Fruit fly (Drosophila melanogaster) whole organism, embryonic: ENCODE data around the gene mop.
A peak's percentile ranks its signal among the peaks of the same experiment; 100 is the strongest.

Source experiments
- Antp ChIP-seq: fragments of 200-800 bp; sonication (Bioruptor generic); optimal IDR thresholded peaks from 3 replicates; lab custom pipeline; 2016; ENCODE audit warnings: missing biosample characterization, missing genetic modification characterization
- BtbVII ChIP-seq: fragments of 200-800 bp; sonication (Bioruptor generic); optimal IDR thresholded peaks from 3 replicates; lab custom pipeline; 2017; ENCODE audit warnings: missing biosample characterization, mild to moderate bottlenecking, missing genetic modification characterization
- CG10565 ChIP-seq: fragments of 200-800 bp; sonication (Bioruptor generic); optimal IDR thresholded peaks from 3 replicates; lab custom pipeline; 2016; ENCODE audit warnings: missing biosample characterization, mild to moderate bottlenecking, missing genetic modification characterization
- CG10979 ChIP-seq: fragments of 200-800 bp; sonication (Bioruptor generic); optimal IDR thresholded peaks from 2 replicates; lab custom pipeline; 2018; ENCODE audit warnings: missing biosample characterization, mild to moderate bottlenecking, missing genetic modification characterization, moderate library complexity
- CG11247 ChIP-seq: fragments of 200-800 bp; sonication (Bioruptor generic); IDR thresholded peaks from 2 replicates; pipeline ENCODE4 v1.3.6; 2022; ENCODE audit warnings: missing biosample characterization, missing genetic modification characterization
- CG11696 ChIP-seq: fragments of 200-800 bp; sonication (Bioruptor generic); IDR thresholded peaks from 2 replicates; pipeline ENCODE4 v1.3.6; 2022; ENCODE audit warnings: missing biosample characterization, missing genetic modification characterization
- CG12744 ChIP-seq: fragments of 200-800 bp; sonication (Bioruptor generic); optimal IDR thresholded peaks from 2 replicates; lab custom pipeline; 2016; ENCODE audit warnings: missing biosample characterization, missing genetic modification characterization
- CG13296 ChIP-seq: fragments of 200-800 bp; sonication (Bioruptor generic); optimal IDR thresholded peaks from 3 replicates; lab custom pipeline; 2018; ENCODE audit warnings: missing biosample characterization, mild to moderate bottlenecking, missing genetic modification characterization
- CG13424 ChIP-seq: fragments of 200-800 bp; sonication (Bioruptor generic); optimal IDR thresholded peaks from 2 replicates; lab custom pipeline; 2019; ENCODE audit warnings: missing biosample characterization, mild to moderate bottlenecking, missing genetic modification characterization, moderate library complexity
- CG14860 ChIP-seq: fragments of 200-800 bp; sonication (Bioruptor generic); IDR thresholded peaks from 3 replicates; pipeline ENCODE4 v1.3.6; 2022; ENCODE audit warnings: missing biosample characterization, missing genetic modification characterization; ENCODE audit not compliant: partially characterized antibody
- CG15601 ChIP-seq: fragments of 200-800 bp; sonication (Bioruptor generic); optimal IDR thresholded peaks from 3 replicates; lab custom pipeline; 2019; ENCODE audit warnings: missing biosample characterization, mild to moderate bottlenecking, missing genetic modification characterization, moderate library complexity
- CG18619 ChIP-seq: fragments of 200-800 bp; sonication (Bioruptor generic); optimal IDR thresholded peaks from 3 replicates; lab custom pipeline; 2017; ENCODE audit warnings: missing biosample characterization, mild to moderate bottlenecking, missing genetic modification characterization
- CG3281 ChIP-seq: fragments of 200-800 bp; sonication (Bioruptor generic); optimal IDR thresholded peaks from 3 replicates; lab custom pipeline; 2017; ENCODE audit warnings: missing biosample characterization, mild to moderate bottlenecking, missing genetic modification characterization
- CG3726 ChIP-seq: fragments of 200-800 bp; sonication (Bioruptor generic); IDR thresholded peaks from 3 replicates; pipeline ENCODE4, ENCODE4 v1.3.6; 2022; ENCODE audit warnings: missing biosample characterization, missing genetic modification characterization
- CG4820 ChIP-seq: fragments of 200-800 bp; sonication (Bioruptor generic); optimal IDR thresholded peaks from 3 replicates; lab custom pipeline; 2016; ENCODE audit warnings: missing biosample characterization, missing genetic modification characterization
- CG6175 ChIP-seq: fragments of 200-800 bp; sonication (Bioruptor generic); IDR thresholded peaks from 3 replicates; pipeline ENCODE4 v1.3.6; 2022; ENCODE audit warnings: missing biosample characterization, missing genetic modification characterization
- CG7786 ChIP-seq: fragments of 200-800 bp; sonication (Bioruptor generic); optimal IDR thresholded peaks from 2 replicates; lab custom pipeline; 2016; ENCODE audit warnings: missing biosample characterization, missing genetic modification characterization
- CG7839 ChIP-seq: fragments of 200-800 bp; sonication (Bioruptor generic); optimal IDR thresholded peaks from 3 replicates; lab custom pipeline; 2018; ENCODE audit warnings: missing biosample characterization, mild to moderate bottlenecking, missing genetic modification characterization, moderate library complexity
- CTCF ChIP-seq: fragments of 200-800 bp; sonication (Bioruptor generic); optimal IDR thresholded peaks from 2 replicates; lab custom pipeline; 2017; ENCODE audit warnings: missing biosample characterization, mild to moderate bottlenecking, missing genetic modification characterization, moderate library complexity
- Chrac-16 ChIP-seq: fragments of 200-800 bp; sonication (Bioruptor generic); optimal IDR thresholded peaks from 3 replicates; lab custom pipeline; 2016; ENCODE audit warnings: missing biosample characterization, missing genetic modification characterization
- CrebB ChIP-seq: fragments of 200-800 bp; sonication (Bioruptor generic); optimal IDR thresholded peaks from 3 replicates; lab custom pipeline; 2018; ENCODE audit warnings: missing biosample characterization, mild to moderate bottlenecking, missing genetic modification characterization
- Dp ChIP-seq: fragments of 200-800 bp; sonication (Bioruptor generic); optimal IDR thresholded peaks from 2 replicates; lab custom pipeline; 2018; ENCODE audit warnings: missing biosample characterization, mild to moderate bottlenecking, missing genetic modification characterization, moderate library complexity
- Hey ChIP-seq: fragments of 200-800 bp; sonication (Bioruptor generic); optimal IDR thresholded peaks from 3 replicates; lab custom pipeline; 2018; ENCODE audit warnings: missing biosample characterization, mild to moderate bottlenecking, missing genetic modification characterization
- Hsf ChIP-seq: fragments of 200-800 bp; sonication (Bioruptor generic); optimal IDR thresholded peaks from 3 replicates; lab custom pipeline; 2016; ENCODE audit warnings: missing biosample characterization, missing genetic modification characterization
- Mes4 ChIP-seq: fragments of 200-800 bp; sonication (Bioruptor generic); optimal IDR thresholded peaks from 2 replicates; lab custom pipeline; 2016; ENCODE audit warnings: missing biosample characterization, missing genetic modification characterization
- Rx ChIP-seq: fragments of 200-800 bp; sonication (Bioruptor generic); IDR thresholded peaks from 2 replicates; pipeline ENCODE4 v1.3.6; 2022; ENCODE audit warnings: missing biosample characterization, missing genetic modification characterization
- Side ChIP-seq: fragments of 200-800 bp; sonication (Bioruptor generic); optimal IDR thresholded peaks from 2 replicates; lab custom pipeline; 2016; ENCODE audit warnings: missing biosample characterization, missing genetic modification characterization
- Sin3A ChIP-seq: fragments of >200 bp; optimal IDR thresholded peaks from 2 replicates; lab custom pipeline; 2018
- Sox102F ChIP-seq: fragments of 200-800 bp; sonication (Bioruptor generic); optimal IDR thresholded peaks from 2 replicates; lab custom pipeline; 2018; ENCODE audit warnings: missing biosample characterization, mild to moderate bottlenecking, missing genetic modification characterization, moderate library complexity
- Stat92E ChIP-seq, 3 experiments: fragments of >200 bp in 2 of 3; fragments of 200-800 bp in 1 of 3; sonication (Bioruptor generic) in 1 of 3; optimal IDR thresholded peaks; 2 replicates each; lab custom pipeline; 2017 to 2019; ENCODE audit warnings: missing biosample characterization in 3 of 3, missing genetic modification characterization in 3 of 3, mild to moderate bottlenecking in 1 of 3, moderate library complexity in 1 of 3
- Xbp1 ChIP-seq: fragments of 200-800 bp; sonication (Bioruptor generic); optimal IDR thresholded peaks from 3 replicates; lab custom pipeline; 2016; ENCODE audit warnings: missing biosample characterization, mild to moderate bottlenecking, missing genetic modification characterization
- amos ChIP-seq: fragments of 200-800 bp; sonication (Bioruptor generic); IDR thresholded peaks from 2 replicates; pipeline ENCODE4 v1.3.6; 2022; ENCODE audit warnings: missing biosample characterization, missing genetic modification characterization; ENCODE audit not compliant: partially characterized antibody
- disco-r ChIP-seq: fragments of 200-800 bp; sonication (Bioruptor generic); optimal IDR thresholded peaks from 2 replicates; lab custom pipeline; 2016; ENCODE audit warnings: missing biosample characterization, missing genetic modification characterization
- dmrt99B ChIP-seq: fragments of 200-800 bp; sonication (Bioruptor generic); optimal IDR thresholded peaks from 2 replicates; lab custom pipeline; 2018; ENCODE audit warnings: missing biosample characterization, mild to moderate bottlenecking, missing genetic modification characterization, moderate library complexity
- dysf ChIP-seq: fragments of 200-800 bp; sonication (Bioruptor generic); IDR thresholded peaks from 3 replicates; pipeline ENCODE4 v1.3.6; 2022; ENCODE audit warnings: missing biosample characterization, missing genetic modification characterization
- eyg ChIP-seq: fragments of 200-800 bp; sonication (Bioruptor generic); optimal IDR thresholded peaks from 3 replicates; lab custom pipeline; 2016; ENCODE audit warnings: missing biosample characterization, missing genetic modification characterization
- fd96Cb ChIP-seq: fragments of 200-800 bp; sonication (Bioruptor generic); optimal IDR thresholded peaks from 2 replicates; lab custom pipeline; 2018; ENCODE audit warnings: missing biosample characterization, mild to moderate bottlenecking, missing genetic modification characterization, moderate library complexity
- gcm2 ChIP-seq: fragments of 200-800 bp; sonication (Bioruptor generic); optimal IDR thresholded peaks from 2 replicates; lab custom pipeline; 2016; ENCODE audit warnings: missing biosample characterization, missing genetic modification characterization
- gsb ChIP-seq: fragments of 200-800 bp; sonication (Bioruptor generic); IDR thresholded peaks from 2 replicates; pipeline ENCODE4 v1.3.6; 2022; ENCODE audit warnings: missing biosample characterization, missing genetic modification characterization
- her ChIP-seq: fragments of 200-800 bp; sonication (Bioruptor generic); optimal IDR thresholded peaks from 2 replicates; lab custom pipeline; 2016; ENCODE audit warnings: missing biosample characterization, missing genetic modification characterization
- insv ChIP-seq, 2 experiments: fragments of 200-800 bp; sonication (Bioruptor generic); optimal IDR thresholded peaks; 3 replicates each; lab custom pipeline; 2016 to 2018; ENCODE audit warnings: missing biosample characterization in 2 of 2, missing genetic modification characterization in 2 of 2
- lmd ChIP-seq: fragments of 200-800 bp; sonication (Bioruptor generic); IDR thresholded peaks from 2 replicates; pipeline ENCODE4 v1.3.6; 2022; ENCODE audit warnings: missing biosample characterization, missing genetic modification characterization
- mld ChIP-seq: fragments of 200-800 bp; sonication (Bioruptor generic); IDR thresholded peaks from 3 replicates; pipeline ENCODE4 v1.3.6; 2022; ENCODE audit warnings: missing biosample characterization, missing genetic modification characterization; ENCODE audit not compliant: partially characterized antibody
- onecut ChIP-seq: fragments of 200-800 bp; sonication (Bioruptor generic); IDR thresholded peaks from 2 replicates; pipeline ENCODE4 v1.3.6; 2022; ENCODE audit warnings: missing biosample characterization, missing genetic modification characterization
- sc ChIP-seq, 3 experiments: fragments of >200 bp in 2 of 3; fragments of 200-800 bp in 1 of 3; sonication (Bioruptor generic) in 1 of 3; optimal IDR thresholded peaks; 2 replicates in 2 of 3; 3 replicates in 1 of 3; lab custom pipeline; 2017; ENCODE audit warnings: mild to moderate bottlenecking in 1 of 3, missing biosample characterization in 1 of 3, missing genetic modification characterization in 1 of 3, missing genetic modification reagents in 1 of 3
- schlank ChIP-seq: fragments of 200-800 bp; sonication (Bioruptor generic); optimal IDR thresholded peaks from 2 replicates; lab custom pipeline; 2018; ENCODE audit warnings: missing biosample characterization, mild to moderate bottlenecking, missing genetic modification characterization
- sens ChIP-seq: fragments of 200-800 bp; sonication (Bioruptor generic); peaks from one replicate; lab custom pipeline; 2016; ENCODE audit warnings: missing biosample characterization, missing genetic modification characterization
- slou ChIP-seq: fragments of 200-800 bp; sonication (Bioruptor generic); optimal IDR thresholded peaks from 3 replicates; lab custom pipeline; 2016; ENCODE audit warnings: missing biosample characterization, missing genetic modification characterization
- so ChIP-seq: fragments of 200-800 bp; sonication (Bioruptor generic); IDR thresholded peaks from 3 replicates; pipeline ENCODE4 v1.3.6; 2022; ENCODE audit warnings: missing biosample characterization, missing genetic modification characterization
- trh ChIP-seq: fragments of 200-800 bp; sonication (Bioruptor generic); optimal IDR thresholded peaks from 2 replicates; lab custom pipeline; 2016; ENCODE audit warnings: missing biosample characterization, missing genetic modification characterization
- vvl ChIP-seq: fragments of 200-800 bp; sonication (Bioruptor generic); IDR thresholded peaks from 2 replicates; pipeline ENCODE4 v1.3.6; 2022; ENCODE audit warnings: missing biosample characterization, missing genetic modification characterization

mop gene

DNA sequence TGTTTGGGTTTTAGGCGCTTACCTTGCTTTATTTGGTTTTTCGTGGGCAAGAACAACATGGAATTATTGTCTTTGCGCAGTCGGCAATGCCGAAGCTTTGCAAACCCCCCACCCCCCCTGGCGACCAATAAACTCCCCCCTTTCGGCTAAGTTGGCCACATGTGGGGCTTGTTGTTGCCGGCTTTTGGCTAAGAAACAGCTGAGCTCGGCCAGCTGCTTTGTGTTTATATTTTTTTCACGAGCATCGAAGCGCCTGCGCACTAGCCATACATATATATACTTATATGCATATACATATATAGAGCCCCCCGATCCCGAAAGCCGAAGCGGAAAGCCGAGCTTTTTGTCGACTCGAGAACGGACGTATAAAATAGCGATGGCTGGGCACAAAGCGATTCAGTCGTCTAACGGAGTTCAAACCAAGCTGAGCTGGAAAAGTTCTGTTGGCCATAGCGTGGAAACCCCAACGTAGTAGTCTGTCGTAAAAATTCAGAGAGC, 28.8 kb upstream of the mop start, which contains the start of gene CG17839 (continued):
- TF ChIP-seq schlank (tag; lab: Kevin White, UChicago): no peak
- TF ChIP-seq her: no peak
- peak; percentile 67 for TF ChIP-seq sens
- TF ChIP-seq CG14860 (GFP tag; lab: Robert Waterston, UW): 0 out of 3 replicates have a peak, but pooled peaks have one; percentile 34
- TF ChIP-seq Mes4 (GFP tag; lab: Kevin White, UChicago): no peak
- no peak for TF ChIP-seq trh (GFP tag; lab: Kevin White, UChicago)
- TF ChIP-seq so (GFP tag; lab: Robert Waterston, UW): peak; percentile 32; the same call in 1 of the 3 replicates
- TF ChIP-seq gsb (GFP tag; lab: Robert Waterston, UW): no peak
- TF ChIP-seq Antp (GFP tag; lab: Kevin White, UChicago): no peak
- peak; percentile 62; the same call in 2 of the 3 replicates for TF ChIP-seq CG6175
- no peak for TF ChIP-seq mld (GFP tag; lab: Robert Waterston, UW)
- TF ChIP-seq BtbVII (GFP tag; lab: Kevin White, UChicago): peak; percentile 21
- TF ChIP-seq CG3281 (GFP tag; lab: Kevin White, UChicago): peak; percentile 51
- TF ChIP-seq fd96Cb (tag; lab: Kevin White, UChicago): no peak
- TF ChIP-seq insv (GFP tag; optimal IDR thresholded peaks at IDR 0.05; lab: Kevin White, UChicago): no peak
- no peak for TF ChIP-seq CG4820
- TF ChIP-seq CG13424 (tag; lab: Kevin White, UChicago): no peak
- no peak for TF ChIP-seq CG7786
- TF ChIP-seq CG15601: no peak
- TF ChIP-seq slou (GFP tag; lab: Kevin White, UChicago): no peak
- TF ChIP-seq Hsf: no peak
- TF ChIP-seq CG11247 (GFP tag; lab: Robert Waterston, UW): no peak
- TF ChIP-seq sc (optimal IDR thresholded peaks at IDR 0.05; lab: Kevin White, UChicago): no peak
- TF ChIP-seq sc (GFP tag; optimal IDR thresholded peaks at IDR 0.05; lab: Kevin White, UChicago): no peak
- TF ChIP-seq Xbp1: no peak
- peak; percentile 6 for TF ChIP-seq CrebB (tag; lab: Kevin White, UChicago)
- TF ChIP-seq CG3726 (GFP tag; lab: Robert Waterston, UW): no peak
- TF ChIP-seq amos (GFP tag; lab: Robert Waterston, UW): no peak; the same call in 1 of the 2 replicates
- TF ChIP-seq CG12744 (GFP tag; lab: Kevin White, UChicago): no peak
- no peak for TF ChIP-seq disco-r (GFP tag; lab: Kevin White, UChicago)
- TF ChIP-seq CG13296 (GFP tag; lab: Kevin White, UChicago): peak; percentile 48
- no peak for TF ChIP-seq Side (GFP tag; lab: Kevin White, UChicago)
- TF ChIP-seq CG10565 (GFP tag; lab: Kevin White, UChicago): no peak
- no peak for TF ChIP-seq CG18619 (GFP tag; lab: Kevin White, UChicago)
- no peak for TF ChIP-seq lmd (GFP tag; lab: Robert Waterston, UW)
- no peak for TF ChIP-seq gcm2 (GFP tag; lab: Kevin White, UChicago)
- peak; percentile 26; the same call in 1 of the 2 replicates for TF ChIP-seq onecut (GFP tag; lab: Robert Waterston, UW)
- no peak for TF ChIP-seq CG7839 (tag; lab: Kevin White, UChicago)
- TF ChIP-seq dysf: no peak
- no peak for TF ChIP-seq Hey
- no peak for TF ChIP-seq Sin3A (lab: Kevin White, UChicago)
- no peak for TF ChIP-seq CG10979 (tag; lab: Kevin White, UChicago)
- no peak for TF ChIP-seq Sox102F (GFP tag; lab: Kevin White, UChicago)
- TF ChIP-seq vvl: no peak
- TF ChIP-seq eyg (GFP tag; lab: Kevin White, UChicago): no peak
- no peak for TF ChIP-seq Rx (GFP tag; lab: Robert Waterston, UW)
- TF ChIP-seq CTCF (GFP tag; lab: Kevin White, UChicago): no peak
- TF ChIP-seq Stat92E (GFP tag; optimal IDR thresholded peaks at IDR 0.05; lab: Kevin White, UChicago): no peak
- TF ChIP-seq Chrac-16 (GFP tag; lab: Kevin White, UChicago): no peak
- no peak for TF ChIP-seq dmrt99B (tag; lab: Kevin White, UChicago)
- no peak for TF ChIP-seq CG11696
- no peak for TF ChIP-seq Dp (GFP tag; lab: Kevin White, UChicago)
